Worm (Caenorhabditis elegans) whole organism, L4 larva: Measurements from ENCODE around the gene F11D5.1.

ENCODE experiments used
- F10B5.3 ChIP-seq: sonication (generic microtip); optimal IDR thresholded peaks from 2 replicates; lab custom pipeline; 2016; ENCODE audit warnings: mild to moderate bottlenecking, missing genetic modification characterization, missing compliant biosample characterization
- F44E2.7 ChIP-seq: fragments of 200-800 bp; sonication (Bioruptor generic); IDR thresholded peaks from 2 replicates; pipeline ENCODE4 v2.1.2; 2022; ENCODE audit warnings: missing genetic modification characterization, missing compliant biosample characterization
- T26A8.4 ChIP-seq: fragments of 200-800 bp; sonication (Bioruptor generic); IDR thresholded peaks from 2 replicates; pipeline ENCODE4 v1.3.6; 2022; ENCODE audit warnings: missing genetic modification characterization, missing compliant biosample characterization
- Y105C5A.15 ChIP-seq: fragments of 200-800 bp; sonication (Bioruptor generic); IDR thresholded peaks from 2 replicates; pipeline ENCODE4 v1.3.6; 2022; ENCODE audit warnings: missing genetic modification characterization, missing compliant biosample characterization
- Y75B8A.6 ChIP-seq: fragments of 200-800 bp; sonication (Bioruptor generic); IDR thresholded peaks from 2 replicates; pipeline ENCODE4 v1.3.6; 2022; ENCODE audit warnings: missing genetic modification reagents, missing genetic modification characterization, missing compliant biosample characterization
- aha-1 ChIP-seq: fragments of 150-350 bp; peaks from one replicate; lab custom pipeline; 2014; ENCODE audit warnings: missing biosample characterization, missing genetic modification characterization
- ama-1 ChIP-seq: fragments of 150-350 bp; optimal IDR thresholded peaks from 2 replicates; lab custom pipeline; 2014; ENCODE audit warnings: inconsistent platforms, mixed read lengths
- ceh-20 ChIP-seq: fragments of 200-800 bp; sonication (Bioruptor generic); IDR thresholded peaks from 2 replicates; pipeline ENCODE4 v1.3.6; 2022; ENCODE audit warnings: missing genetic modification reagents, missing genetic modification characterization, missing compliant biosample characterization
- cey-2 ChIP-seq: sonication (generic microtip); optimal IDR thresholded peaks from 3 replicates; lab custom pipeline; 2017; ENCODE audit warnings: missing genetic modification characterization, mild to moderate bottlenecking, missing compliant biosample characterization, antibody characterized with exemption, borderline replicate concordance; ENCODE audit not compliant: insufficient read depth
- daf-16 ChIP-seq, 3 experiments: sonication (generic microtip); optimal IDR thresholded peaks; 2 replicates each; lab custom pipeline; 2016 to 2017; ENCODE audit warnings: missing genetic modification characterization in 3 of 3, missing genetic modification reagents in 3 of 3, mild to moderate bottlenecking in 2 of 3, missing compliant biosample characterization in 2 of 3, missing biosample characterization in 1 of 3, moderate library complexity in 1 of 3
- daf-8 ChIP-seq: fragments of 200-800 bp; sonication (Bioruptor generic); IDR thresholded peaks from 2 replicates; pipeline ENCODE4 v1.3.6; 2022; ENCODE audit warnings: missing genetic modification characterization, missing compliant biosample characterization
- dmd-6 ChIP-seq: fragments of 200-800 bp; sonication (Bioruptor generic); IDR thresholded peaks from 2 replicates; pipeline ENCODE4 v1.3.6; 2022; ENCODE audit warnings: missing genetic modification reagents, missing genetic modification characterization, missing compliant biosample characterization
- dmd-8 ChIP-seq: fragments of 200-800 bp; sonication (Bioruptor generic); IDR thresholded peaks from 2 replicates; pipeline ENCODE4 v1.3.6; 2022; ENCODE audit warnings: missing genetic modification characterization, missing compliant biosample characterization
- dve-1 ChIP-seq: sonication (generic microtip); optimal IDR thresholded peaks from 2 replicates; lab custom pipeline; 2017; ENCODE audit warnings: antibody characterized with exemption, mild to moderate bottlenecking, missing genetic modification characterization, missing compliant biosample characterization; ENCODE audit not compliant: insufficient read depth
- egl-27 ChIP-seq: sonication (generic microtip); optimal IDR thresholded peaks from 3 replicates; lab custom pipeline; 2017; ENCODE audit warnings: missing biosample characterization, missing genetic modification reagents, missing genetic modification characterization
- fos-1 ChIP-seq: fragments of 150-350 bp; optimal IDR thresholded peaks from 2 replicates; lab custom pipeline; 2014; ENCODE audit warnings: missing biosample characterization, missing genetic modification characterization
- gei-8 ChIP-seq: fragments of 200-800 bp; sonication (Bioruptor generic); optimal IDR thresholded peaks from 2 replicates; lab custom pipeline; 2018; ENCODE audit warnings: mild to moderate bottlenecking, missing genetic modification characterization, missing compliant biosample characterization
- hif-1 ChIP-seq, 2 experiments: sonication (generic microtip); optimal IDR thresholded peaks; 2 replicates each; lab custom pipeline; 2016 to 2017; ENCODE audit warnings: missing compliant biosample characterization in 2 of 2, missing genetic modification characterization in 2 of 2, missing genetic modification reagents in 2 of 2, missing genotype in 2 of 2, mild to moderate bottlenecking in 1 of 2
- hlh-11 ChIP-seq: fragments of 200-800 bp; sonication (Bioruptor generic); optimal IDR thresholded peaks from 2 replicates; lab custom pipeline; 2018; ENCODE audit warnings: mild to moderate bottlenecking, missing genetic modification characterization, missing compliant biosample characterization
- jun-1 ChIP-seq: fragments of 150-350 bp; optimal IDR thresholded peaks from 2 replicates; lab custom pipeline; 2014; ENCODE audit warnings: missing biosample characterization, missing genetic modification reagents, missing genetic modification characterization
- lim-7 ChIP-seq: fragments of 200-800 bp; sonication (Bioruptor generic); IDR thresholded peaks from 2 replicates; pipeline ENCODE4 v1.3.6; 2022; ENCODE audit warnings: missing genetic modification characterization, missing compliant biosample characterization
- lin-1 ChIP-seq: fragments of 200-800 bp; sonication (Bioruptor generic); IDR thresholded peaks from 2 replicates; pipeline ENCODE4 v1.3.6; 2022; ENCODE audit warnings: missing genetic modification reagents, missing genetic modification characterization, missing compliant biosample characterization
- lin-15B ChIP-seq: fragments of 150-350 bp; sonication (generic microtip); optimal IDR thresholded peaks from 3 replicates; lab custom pipeline; 2014; ENCODE audit warnings: missing biosample characterization, missing genetic modification characterization
- lin-29 ChIP-seq: fragments of 200-800 bp; sonication (Bioruptor generic); IDR thresholded peaks from 2 replicates; pipeline ENCODE4 v1.3.6; 2022; ENCODE audit warnings: missing genetic modification reagents, missing genetic modification characterization, missing compliant biosample characterization
- lin-38 ChIP-seq: fragments of 200-800 bp; sonication (Bioruptor generic); IDR thresholded peaks from 2 replicates; pipeline ENCODE4 v1.3.6; 2022; ENCODE audit warnings: missing genetic modification reagents, missing genetic modification characterization, missing compliant biosample characterization
- lin-39 ChIP-seq: fragments of 150-350 bp; optimal IDR thresholded peaks from 2 replicates; lab custom pipeline; 2014; ENCODE audit warnings: missing biosample characterization, missing genetic modification reagents, missing genetic modification characterization
- madf-5 ChIP-seq, 2 experiments: fragments of 200-800 bp; sonication (Bioruptor generic); IDR thresholded peaks; 2 replicates each; pipeline ENCODE4 v1.3.6; 2022; ENCODE audit warnings: missing compliant biosample characterization in 2 of 2, missing genetic modification characterization in 2 of 2
- madf-9 ChIP-seq: fragments of 200-800 bp; sonication (Bioruptor generic); conservative IDR thresholded peaks from 2 replicates; pipeline ENCODE4 v1.3.6; 2022; ENCODE audit warnings: missing genetic modification reagents, missing genetic modification characterization, missing compliant biosample characterization
- mdl-1 ChIP-seq, 2 experiments: fragments of 150-350 bp in 1 of 2; sonication (generic microtip) in 1 of 2; optimal IDR thresholded peaks; 2 replicates each; lab custom pipeline; 2014 to 2017; ENCODE audit warnings: missing biosample characterization in 2 of 2, missing genetic modification characterization in 2 of 2
- mes-2 ChIP-seq: sonication (generic microtip); optimal IDR thresholded peaks from 2 replicates; lab custom pipeline; 2016; ENCODE audit warnings: missing genotype, mild to moderate bottlenecking, missing genetic modification characterization, missing compliant biosample characterization; ENCODE audit not compliant: poor library complexity, severe bottlenecking
- mxl-3 ChIP-seq: fragments of 200-800 bp; sonication (Bioruptor generic); optimal IDR thresholded peaks from 2 replicates; lab custom pipeline; 2018; ENCODE audit warnings: mild to moderate bottlenecking, missing genetic modification characterization, missing compliant biosample characterization
- nhr-10 ChIP-seq: fragments of 150-350 bp; optimal IDR thresholded peaks from 2 replicates; lab custom pipeline; 2014; ENCODE audit warnings: missing biosample characterization, missing genetic modification characterization
- nhr-102 ChIP-seq: sonication (generic microtip); optimal IDR thresholded peaks from 2 replicates; lab custom pipeline; 2016; ENCODE audit warnings: mild to moderate bottlenecking, missing genetic modification characterization, moderate library complexity, missing compliant biosample characterization
- nhr-28 ChIP-seq: fragments of 150-350 bp; optimal IDR thresholded peaks from 2 replicates; lab custom pipeline; 2014; ENCODE audit warnings: missing biosample characterization, missing genetic modification characterization
- nhr-41 ChIP-seq: fragments of 200-800 bp; sonication (Bioruptor generic); IDR thresholded peaks from 2 replicates; pipeline ENCODE4 v1.3.6; 2022; ENCODE audit warnings: missing genetic modification reagents, missing genetic modification characterization, missing compliant biosample characterization
- nhr-42 ChIP-seq: fragments of 200-800 bp; sonication (Bioruptor generic); IDR thresholded peaks from 2 replicates; pipeline ENCODE4 v1.3.6; 2022; ENCODE audit warnings: missing genetic modification characterization, missing compliant biosample characterization
- nhr-48 ChIP-seq: sonication (generic microtip); optimal IDR thresholded peaks from 2 replicates; lab custom pipeline; 2016; ENCODE audit warnings: mild to moderate bottlenecking, missing genetic modification characterization, missing compliant biosample characterization
- nhr-76 ChIP-seq: fragments of 150-350 bp; optimal IDR thresholded peaks from 2 replicates; lab custom pipeline; 2014; ENCODE audit warnings: missing biosample characterization, missing genetic modification characterization
- nhr-77 ChIP-seq: fragments of 150-350 bp; optimal IDR thresholded peaks from 2 replicates; lab custom pipeline; 2014; ENCODE audit warnings: missing biosample characterization, missing genetic modification characterization
- php-3 ChIP-seq: fragments of 200-800 bp; sonication (Bioruptor generic); IDR thresholded peaks from 2 replicates; pipeline ENCODE4 v1.3.6; 2022; ENCODE audit warnings: missing genetic modification reagents, missing genetic modification characterization, missing compliant biosample characterization
- pqm-1 ChIP-seq: sonication (generic microtip); optimal IDR thresholded peaks from 2 replicates; lab custom pipeline; 2017; ENCODE audit warnings: missing biosample characterization, missing genetic modification characterization
- saeg-2 ChIP-seq: fragments of 200-800 bp; sonication (Bioruptor generic); IDR thresholded peaks from 2 replicates; pipeline ENCODE4 v1.3.6; 2022; ENCODE audit warnings: missing genetic modification reagents, missing genetic modification characterization, missing compliant biosample characterization
- set-16 ChIP-seq: fragments of 200-800 bp; sonication (Bioruptor generic); IDR thresholded peaks from 2 replicates; pipeline ENCODE4 v1.3.6; 2022; ENCODE audit warnings: missing genetic modification reagents, missing genetic modification characterization, missing compliant biosample characterization
- tra-1 ChIP-seq: fragments of 200-800 bp; sonication (Bioruptor generic); IDR thresholded peaks from 2 replicates; pipeline ENCODE4 v1.3.6; 2022; ENCODE audit warnings: missing genetic modification reagents, missing genetic modification characterization, missing compliant biosample characterization
- unc-39 ChIP-seq: sonication (generic microtip); optimal IDR thresholded peaks from 2 replicates; lab custom pipeline; 2017; ENCODE audit warnings: missing biosample characterization, missing genetic modification characterization
- unc-62 ChIP-seq, 3 experiments: fragments of 150-350 bp in 1 of 3; sonication (generic microtip); optimal IDR thresholded peaks in 2 of 3; peaks in 1 of 3; 1 replicate in 1 of 3; 2 replicates in 2 of 3; lab custom pipeline; 2014 to 2017; ENCODE audit warnings: missing biosample characterization in 3 of 3, missing genetic modification characterization in 3 of 3, missing genetic modification reagents in 3 of 3, missing genotype in 1 of 3
- vab-7 ChIP-seq: fragments of 200-800 bp; sonication (Bioruptor generic); IDR thresholded peaks from 2 replicates; pipeline ENCODE4 v1.3.6; 2022; ENCODE audit warnings: missing genetic modification reagents, missing genetic modification characterization, missing compliant biosample characterization
- zip-2 ChIP-seq: fragments of 150-350 bp; optimal IDR thresholded peaks from 2 replicates; lab custom pipeline; 2014; ENCODE audit warnings: missing biosample characterization, missing genetic modification characterization
- ztf-7 ChIP-seq: fragments of 150-350 bp; optimal IDR thresholded peaks from 2 replicates; lab custom pipeline; 2014; ENCODE audit warnings: missing biosample characterization, missing genetic modification characterization

The F11D5.1 gene

DNA sequence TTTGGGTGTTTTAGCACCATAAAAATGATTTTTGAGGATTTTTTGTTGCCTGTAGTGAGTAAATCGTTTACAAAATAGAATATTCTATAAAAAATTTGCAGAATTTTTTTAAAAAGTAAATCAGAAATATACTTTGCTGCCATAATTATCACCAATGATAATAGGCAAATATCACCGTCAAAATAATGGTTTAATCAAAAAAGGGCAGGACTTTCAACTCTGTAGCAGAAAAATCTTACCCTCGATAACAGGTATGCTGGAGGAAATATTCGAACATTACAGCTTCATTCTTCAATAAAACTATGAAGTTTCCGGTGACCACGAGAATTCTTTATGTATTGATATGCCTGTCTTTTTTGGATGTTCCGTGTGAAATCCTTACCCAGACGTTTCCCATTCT, 43.7 kb upstream of the F11D5.1 start, which contains the start of gene K09C4.4:
K09C4.4 (plus strand) TSS at position 301 of the 400 bp plus-strand sequence.
- TF ChIP-seq unc-62 (GFP tag; optimal IDR thresholded peaks at IDR 0.05 in 1 of 2; lab: Kevin White, UChicago) (peak in 1 of 2 experiments; percentile 18), unc-62 (tag; optimal IDR thresholded peaks at IDR 0.05; lab: Kevin White, UChicago) (no peak), lin-38 (no peak)

DNA sequence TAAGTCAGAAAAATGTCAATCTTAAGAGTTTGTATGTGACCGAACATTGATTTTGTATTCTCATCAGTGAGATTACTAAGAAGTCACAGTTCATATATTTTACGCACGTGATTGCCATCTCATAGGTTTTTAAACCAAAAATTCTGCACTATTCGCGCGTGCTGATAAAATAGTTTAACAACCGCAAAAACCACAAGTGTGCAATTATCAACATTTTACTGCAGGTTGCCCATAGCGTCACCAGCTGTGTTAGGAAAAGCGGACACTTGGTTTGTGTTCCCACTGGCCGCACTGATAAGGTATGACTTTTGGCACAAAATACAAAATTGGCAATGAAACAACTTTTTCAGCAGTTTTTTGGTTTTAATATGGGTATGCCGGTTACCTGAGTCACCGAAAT, 42.8 kb upstream of the F11D5.1 start:
- TF ChIP-seq ceh-20, result no peak
- peak; percentile 100 for TF ChIP-seq dmd-6 (GFP tag; lab: Robert Waterston, UW)
- no peak for TF ChIP-seq fos-1
- no peak for TF ChIP-seq nhr-10 (tag; lab: Kevin White, UChicago)
- 0 out of 2 replicates have a peak, but pooled peaks have one; percentile 30 for TF ChIP-seq Y75B8A.6 (GFP tag; lab: Robert Waterston, UW)
- no peak for TF ChIP-seq F10B5.3
- no peak for TF ChIP-seq cey-2 (tag; lab: Kevin White, UChicago)
- no peak for TF ChIP-seq vab-7
- TF ChIP-seq nhr-76 (tag; lab: Kevin White, UChicago), result no peak
- peak; percentile 4 for TF ChIP-seq ztf-7 (tag; lab: Kevin White, UChicago)
- TF ChIP-seq nhr-28 (tag; lab: Kevin White, UChicago), result peak; percentile 93
- TF ChIP-seq nhr-102 (tag; lab: Kevin White, UChicago), result peak; percentile 94
- TF ChIP-seq hif-1 (tag; optimal IDR thresholded peaks at IDR 0.05; lab: Kevin White, UChicago), result no peak
- no peak for TF ChIP-seq daf-8 (GFP tag; lab: Robert Waterston, UW)
- no peak for TF ChIP-seq dmd-8 (GFP tag; lab: Robert Waterston, UW)
- no peak for TF ChIP-seq set-16 (GFP tag; lab: Robert Waterston, UW)
- TF ChIP-seq lin-1 (GFP tag; lab: Robert Waterston, UW), result peak; percentile 89
- no peak for TF ChIP-seq egl-27 (tag; lab: Kevin White, UChicago)
- TF ChIP-seq aha-1 (tag; lab: Kevin White, UChicago), result peak; percentile 13
- TF ChIP-seq Y105C5A.15 (GFP tag; lab: Robert Waterston, UW), result no peak
- peak; percentile 95 for TF ChIP-seq hlh-11 (tag; lab: Kevin White, UChicago)
- TF ChIP-seq tra-1 (GFP tag; lab: Robert Waterston, UW), result peak; percentile 89
- no peak for TF ChIP-seq lin-29
- TF ChIP-seq ama-1 (lab: Kevin White, UChicago), result no peak
- peak in 1 of 2 experiments; percentile 53 for TF ChIP-seq daf-16 (GFP tag; optimal IDR thresholded peaks at IDR 0.05; lab: Kevin White, UChicago)
- TF ChIP-seq daf-16 (tag; optimal IDR thresholded peaks at IDR 0.05; lab: Kevin White, UChicago), result peak; percentile 82
- TF ChIP-seq nhr-41 (GFP tag; lab: Robert Waterston, UW), result 0 out of 2 replicates have a peak, but pooled peaks have one; percentile 11
- TF ChIP-seq lin-15B, result no peak
- peak; percentile 95 for TF ChIP-seq nhr-48 (tag; lab: Kevin White, UChicago)
- TF ChIP-seq mes-2 (tag; lab: Kevin White, UChicago), result no peak
- TF ChIP-seq saeg-2, result peak; percentile 88
- peak; percentile 92 for TF ChIP-seq php-3 (GFP tag; lab: Robert Waterston, UW)
- no peak for TF ChIP-seq madf-9
- TF ChIP-seq nhr-42 (GFP tag; lab: Robert Waterston, UW), result no peak
- TF ChIP-seq lim-7 (GFP tag; lab: Robert Waterston, UW), result no peak
- TF ChIP-seq mdl-1 (tag; optimal IDR thresholded peaks at IDR 0.05; lab: Kevin White, UChicago), result peak in 1 of 2 experiments; percentile 69
- TF ChIP-seq madf-5 (GFP tag; IDR thresholded peaks at IDR 0.05; lab: Robert Waterston, UW), result no peak
- TF ChIP-seq jun-1, result no peak
- TF ChIP-seq pqm-1 (tag; lab: Kevin White, UChicago), result peak; percentile 90
- no peak for TF ChIP-seq lin-39 (tag; lab: Kevin White, UChicago)
- TF ChIP-seq nhr-77 (tag; lab: Kevin White, UChicago), result peak; percentile 79
- TF ChIP-seq gei-8 (GFP tag; lab: Kevin White, UChicago), result peak; percentile 84
- TF ChIP-seq F44E2.7 (GFP tag; lab: Robert Waterston, UW), result no peak
- TF ChIP-seq dve-1 (tag; lab: Kevin White, UChicago), result peak; percentile 91
- peak; percentile 39 for TF ChIP-seq mxl-3 (GFP tag; lab: Kevin White, UChicago)
- TF ChIP-seq zip-2, result no peak
- no peak for TF ChIP-seq unc-39 (tag; lab: Kevin White, UChicago)
- TF ChIP-seq T26A8.4 (GFP tag; lab: Robert Waterston, UW), result no peak
